Worm (Caenorhabditis elegans) whole organism, dauer: ENCODE measurements around the gene F40G9.17.

Source experiments
- unc-62 ChIP-seq: sonication (generic microtip); optimal IDR thresholded peaks from 2 replicates; lab custom pipeline; 2017; ENCODE audit warnings: missing biosample characterization, missing genetic modification reagents, missing genetic modification characterization

The F40G9.17 gene

ce11 chrIII:194160-194559 lies at the start of gene F40G9.17:
Gene F40G9.17, plus strand, starts transcription at chrIII:194460.
- TF ChIP-seq unc-62 (GFP tag; lab: Kevin White, UChicago), result no peak

- TF ChIP-seq unc-62 (GFP tag; lab: Kevin White, UChicago), result no peak
Observed at ce11 chrIII:145078-145477, 49.2 kb upstream of the F40G9.17 start, which contains the start of the genes T17A3.12 and fbxb-83. Gene T17A3.12, minus strand, starts transcription at chrIII:145178. Gene fbxb-83, minus strand, starts transcription at chrIII:145211.

- TF ChIP-seq unc-62 (GFP tag; lab: Kevin White, UChicago), result no peak
Observed at ce11 chrIII:146369-146768, 47.9 kb upstream of the F40G9.17 start, which contains the start of gene fbxb-84. Gene fbxb-84, minus strand, starts transcription at chrIII:146469.

- TF ChIP-seq unc-62 (GFP tag; lab: Kevin White, UChicago), result no peak
Observed at ce11 chrIII:147570-148076, 46.6 kb upstream of the F40G9.17 start, which contains the start of gene sqst-5. Gene sqst-5, minus strand, starts transcription at chrIII:147620.

ce11 chrIII:149132-149531 lies 45.1 kb upstream of the F40G9.17 start:
- TF ChIP-seq unc-62 (GFP tag; lab: Kevin White, UChicago), result no peak

ce11 chrIII:151084-151483 lies 43.2 kb upstream of the F40G9.17 start:
- no peak for TF ChIP-seq unc-62 (GFP tag; lab: Kevin White, UChicago)

- no peak for TF ChIP-seq unc-62 (GFP tag; lab: Kevin White, UChicago)
Observed at ce11 chrIII:154168-154567, 40.1 kb upstream of the F40G9.17 start.

- no peak for TF ChIP-seq unc-62 (GFP tag; lab: Kevin White, UChicago)
Observed at ce11 chrIII:156645-157044, 37.6 kb upstream of the F40G9.17 start, which contains the start of the genes zig-13 and ver-1. Gene zig-13, minus strand, starts transcription at chrIII:156745. Gene ver-1, plus strand, starts transcription at chrIII:156824.

- no peak for TF ChIP-seq unc-62 (GFP tag; lab: Kevin White, UChicago)
Observed at ce11 chrIII:157980-158379, 36.3 kb upstream of the F40G9.17 start.

ce11 chrIII:159149-159548 lies 35.1 kb upstream of the F40G9.17 start:
- TF ChIP-seq unc-62 (GFP tag; lab: Kevin White, UChicago), result no peak

- no peak for TF ChIP-seq unc-62 (GFP tag; lab: Kevin White, UChicago)
Observed at ce11 chrIII:159665-160064, 34.6 kb upstream of the F40G9.17 start.

- TF ChIP-seq unc-62 (GFP tag; lab: Kevin White, UChicago), result no peak
Observed at ce11 chrIII:164775-165174, 29.5 kb upstream of the F40G9.17 start, which contains the start of gene F40G9.8. Gene F40G9.8, minus strand, starts transcription at chrIII:164875.

- TF ChIP-seq unc-62 (GFP tag; lab: Kevin White, UChicago), result no peak
Observed at ce11 chrIII:165390-165789, 28.9 kb upstream of the F40G9.17 start, which contains the start of gene F40G9.7. Gene F40G9.7, plus strand, starts transcription at chrIII:165690.

ce11 chrIII:169478-169877 lies 24.8 kb upstream of the F40G9.17 start, which contains the start of gene F40G9.18:
Gene F40G9.18, minus strand, starts transcription at chrIII:169578.
- TF ChIP-seq unc-62 (GFP tag; lab: Kevin White, UChicago), result no peak

- no peak for TF ChIP-seq unc-62 (GFP tag; lab: Kevin White, UChicago)
Observed at ce11 chrIII:171617-172016, 22.6 kb upstream of the F40G9.17 start, which contains the start of the genes F40G9.9 and F40G9.12. Gene F40G9.9, minus strand, starts transcription at chrIII:171717. Gene F40G9.12, plus strand, starts transcription at chrIII:171847.

ce11 chrIII:173501-173900 lies 20.8 kb upstream of the F40G9.17 start, which contains the start of gene F40G9.19:
Gene F40G9.19, plus strand, starts transcription at chrIII:173801.
- no peak for TF ChIP-seq unc-62 (GFP tag; lab: Kevin White, UChicago)

- no peak for TF ChIP-seq unc-62 (GFP tag; lab: Kevin White, UChicago)
Observed at ce11 chrIII:175733-176132, 18.5 kb upstream of the F40G9.17 start, which contains the start of gene clec-148. Gene clec-148, minus strand, starts transcription at chrIII:175833.
